Worm (Caenorhabditis elegans) whole organism, L2 larva: Measurements from ENCODE around the gene D2024.4.

Experiments
- C34F6.9 ChIP-seq: fragments of 150-350 bp; optimal IDR thresholded peaks from 2 replicates; lab custom pipeline; 2014; ENCODE audit warnings: missing biosample characterization, missing genetic modification characterization
- R02D3.7 ChIP-seq: fragments of 150-350 bp; optimal IDR thresholded peaks from 2 replicates; lab custom pipeline; 2014; ENCODE audit warnings: missing biosample characterization, missing genetic modification characterization
- Y55F3AM.14 ChIP-seq: fragments of 200-800 bp; sonication (Bioruptor generic); optimal IDR thresholded peaks from 2 replicates; lab custom pipeline; 2018; ENCODE audit warnings: mild to moderate bottlenecking, missing genetic modification characterization, missing compliant biosample characterization
- blmp-1 ChIP-seq: sonication (generic microtip); optimal IDR thresholded peaks from 2 replicates; lab custom pipeline; 2017; ENCODE audit warnings: missing genetic modification characterization, mild to moderate bottlenecking, missing compliant biosample characterization, antibody characterized with exemption, moderate library complexity; ENCODE audit not compliant: insufficient read depth
- ceh-82 ChIP-seq: fragments of 150-350 bp; optimal IDR thresholded peaks from 2 replicates; lab custom pipeline; 2014; ENCODE audit warnings: missing biosample characterization, missing genetic modification characterization
- dmd-4 ChIP-seq: sonication (generic microtip); optimal IDR thresholded peaks from 2 replicates; lab custom pipeline; 2017; ENCODE audit warnings: missing biosample characterization, missing genetic modification characterization
- egl-27 ChIP-seq: sonication (generic microtip); optimal IDR thresholded peaks from 3 replicates; lab custom pipeline; 2017; ENCODE audit warnings: missing biosample characterization, missing genetic modification reagents, missing genetic modification characterization
- lin-13 ChIP-seq: fragments of 150-350 bp; optimal IDR thresholded peaks from 2 replicates; lab custom pipeline; 2014; ENCODE audit warnings: missing biosample characterization, missing genetic modification reagents, missing genetic modification characterization
- nhr-21 ChIP-seq: fragments of 150-350 bp; optimal IDR thresholded peaks from 2 replicates; lab custom pipeline; 2014; ENCODE audit warnings: missing biosample characterization, missing genetic modification characterization
- nhr-237 ChIP-seq: fragments of 150-350 bp; optimal IDR thresholded peaks from 2 replicates; lab custom pipeline; 2014; ENCODE audit warnings: missing biosample characterization, missing genetic modification characterization
- skn-1 ChIP-seq: sonication (generic microtip); optimal IDR thresholded peaks from 2 replicates; lab custom pipeline; 2017; ENCODE audit warnings: missing biosample characterization, missing genetic modification characterization
- sma-3 ChIP-seq: sonication (generic microtip); optimal IDR thresholded peaks from 2 replicates; lab custom pipeline; 2016; ENCODE audit warnings: missing genetic modification reagents, missing genetic modification characterization, missing compliant biosample characterization
- ztf-1 ChIP-seq: fragments of 200-800 bp; sonication (Bioruptor generic); conservative IDR thresholded peaks from 2 replicates; pipeline ENCODE4 v1.3.6; 2022; ENCODE audit warnings: missing genetic modification characterization, missing compliant biosample characterization

ce11 chrIV:7245592-7245991, 14.6 kb downstream of the D2024.4 start:
- no peak for TF ChIP-seq R02D3.7 (tag; lab: Kevin White, UChicago)
- TF ChIP-seq nhr-237 (tag; lab: Kevin White, UChicago), result no peak
- no peak for TF ChIP-seq sma-3
- TF ChIP-seq skn-1 (tag; lab: Kevin White, UChicago), result no peak
- TF ChIP-seq lin-13 (GFP tag; lab: Kevin White, UChicago), result no peak
- TF ChIP-seq blmp-1 (tag; lab: Kevin White, UChicago), result no peak
- TF ChIP-seq ceh-82 (tag; lab: Kevin White, UChicago), result no peak
- no peak for TF ChIP-seq ztf-1 (GFP tag; lab: Robert Waterston, UW)
- TF ChIP-seq egl-27, result no peak
- TF ChIP-seq C34F6.9 (tag; lab: Kevin White, UChicago), result no peak
- TF ChIP-seq nhr-21, result no peak
- no peak for TF ChIP-seq dmd-4
- no peak for TF ChIP-seq Y55F3AM.14
